Worm (Caenorhabditis elegans): ENCODE results near the gene gcn-1.

ce11 chrIII:2133928-2134327 lies 17.8 kb upstream of the gcn-1 start:
- TF ChIP-seq snpc-4 (tag; optimal IDR thresholded peaks at IDR 0.05) = no peak
- TF ChIP-seq dpl-1 (GFP tag; optimal IDR thresholded peaks at IDR 0.05) = no peak
- TF ChIP-seq lin-14 (GFP tag; optimal IDR thresholded peaks at IDR 0.05) = no peak
- no peak for TF ChIP-seq nhr-90 (tag; optimal IDR thresholded peaks at IDR 0.05; ENCODE audit: poor library complexity)
- TF ChIP-seq mab-9 (GFP tag; IDR thresholded peaks at IDR 0.05) = no peak
- no peak for TF ChIP-seq sup-37 (GFP tag; optimal IDR thresholded peaks at IDR 0.05)
- TF ChIP-seq aha-1 (tag; optimal IDR thresholded peaks at IDR 0.05) = no peak
- TF ChIP-seq ztf-4 (tag; optimal IDR thresholded peaks at IDR 0.05) = no peak
- no peak for TF ChIP-seq nhr-28 (tag; optimal IDR thresholded peaks at IDR 0.05)
- TF ChIP-seq grh-1 (GFP tag; IDR thresholded peaks at IDR 0.05) = no peak
- TF ChIP-seq tbx-2 (tag; optimal IDR thresholded peaks at IDR 0.05) = no peak
